Worm (Caenorhabditis elegans): ENCODE results near the gene arrd-9.

arrd-9 gene

ce11 chrII:12432356-12432755, 48.4 kb downstream of the arrd-9 start, which contains the start of gene dct-12:
dct-12 (minus strand) TSS chrII:12432456.
- TF ChIP-seq dao-5 (tag; optimal IDR thresholded peaks at IDR 0.05) (no peak), him-1 (tag; optimal IDR thresholded peaks at IDR 0.05) (no peak), W03F9.2 (tag; optimal IDR thresholded peaks at IDR 0.05) (no peak)

- TF ChIP-seq W03F9.2 (tag; optimal IDR thresholded peaks at IDR 0.05) = no peak
- TF ChIP-seq him-1 (tag; optimal IDR thresholded peaks at IDR 0.05) = no peak
Measured at ce11 chrII:12429743-12430142, 51.0 kb downstream of the arrd-9 start, which contains the start of gene Y57A10C.8. Y57A10C.8 (minus strand) TSS chrII:12429843.

All from whole organism, L4/young adult.